Worm (Caenorhabditis elegans) whole organism, midembryonic: Measurements from ENCODE around the gene F55A11.1.

Source experiments
- T22C8.4 ChIP-seq: fragments of 200-800 bp; sonication (Bioruptor generic); IDR thresholded peaks from 2 replicates; pipeline ENCODE4 v1.3.6; 2022; ENCODE audit warnings: missing genetic modification characterization, missing compliant biosample characterization
- cog-1 ChIP-seq: sonication (generic microtip); optimal IDR thresholded peaks from 2 replicates; lab custom pipeline; 2016; ENCODE audit warnings: missing genetic modification characterization, missing compliant biosample characterization
- flt-1 ChIP-seq: fragments of 200-800 bp; sonication (Bioruptor generic); IDR thresholded peaks from 2 replicates; pipeline ENCODE4 v1.3.6; 2022; ENCODE audit warnings: missing genetic modification characterization, missing compliant biosample characterization
- med-1 ChIP-seq: sonication (generic microtip); optimal IDR thresholded peaks from 2 replicates; lab custom pipeline; 2017; ENCODE audit warnings: missing genetic modification characterization, mild to moderate bottlenecking, missing compliant biosample characterization, antibody characterized with exemption, missing genetic modification reagents; ENCODE audit not compliant: insufficient read depth

DNA sequence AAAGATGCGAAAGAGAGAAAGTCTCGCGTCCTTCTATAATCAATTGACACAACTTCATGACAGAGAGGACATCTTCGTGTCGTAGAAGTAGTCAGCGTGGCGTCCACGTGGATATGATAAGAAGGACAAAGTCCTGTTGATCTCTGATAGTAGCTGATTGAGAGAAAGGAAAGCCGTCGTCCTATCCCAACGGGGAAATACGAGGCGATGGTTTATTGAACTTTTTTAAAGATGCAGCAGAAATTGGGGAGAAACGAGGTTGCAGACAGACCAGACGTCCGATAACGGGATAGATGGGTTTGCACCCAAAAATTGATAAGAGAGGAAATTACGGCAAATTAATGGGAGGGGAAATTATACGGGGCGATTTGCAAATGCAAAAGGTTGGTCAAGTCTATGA, 38.3 kb upstream of the F55A11.1 start:
- no peak for TF ChIP-seq T22C8.4
- no peak for TF ChIP-seq med-1 (GFP tag; lab: Kevin White, UChicago)
- no peak for TF ChIP-seq flt-1 (GFP tag; lab: Robert Waterston, UW)
- TF ChIP-seq cog-1, result no peak
